Worm (Caenorhabditis elegans) whole organism, L1 larva: ENCODE results near the gene Y45F10B.59.
A peak's percentile ranks its signal among the peaks of the same experiment; 100 is the strongest.

Experiments
- F16B12.6 ChIP-seq: fragments of 150-350 bp; optimal IDR thresholded peaks from 2 replicates; lab custom pipeline; 2014; ENCODE audit warnings: missing biosample characterization, missing genetic modification characterization
- alr-1 ChIP-seq: fragments of 200-800 bp; sonication (Bioruptor generic); optimal IDR thresholded peaks from 2 replicates; lab custom pipeline; 2018; ENCODE audit warnings: borderline replicate concordance, mild to moderate bottlenecking, missing genetic modification characterization, missing compliant biosample characterization
- blmp-1 ChIP-seq: fragments of 150-350 bp; optimal IDR thresholded peaks from 2 replicates; lab custom pipeline; 2014; ENCODE audit warnings: missing biosample characterization, missing genetic modification characterization
- ceh-88 ChIP-seq: fragments of 200-800 bp; sonication (Bioruptor generic); IDR thresholded peaks from 2 replicates; pipeline ENCODE4 v1.3.6; 2022; ENCODE audit warnings: missing genetic modification characterization, missing compliant biosample characterization
- ceh-90 ChIP-seq: sonication (generic microtip); optimal IDR thresholded peaks from 2 replicates; lab custom pipeline; 2016; ENCODE audit warnings: missing genetic modification characterization, missing compliant biosample characterization
- ces-1 ChIP-seq: fragments of 150-350 bp; optimal IDR thresholded peaks from 2 replicates; lab custom pipeline; 2014; ENCODE audit warnings: missing biosample characterization, missing genetic modification reagents, missing genetic modification characterization
- dpl-1 ChIP-seq, 3 experiments: fragments of 150-350 bp in 2 of 3; sonication (generic microtip) in 1 of 3; optimal IDR thresholded peaks; 2 replicates each; lab custom pipeline; 2014 to 2017; ENCODE audit warnings: missing biosample characterization in 3 of 3, missing genetic modification characterization in 3 of 3, missing genetic modification reagents in 3 of 3
- efl-1 ChIP-seq, 4 experiments: fragments of 150-350 bp; optimal IDR thresholded peaks in 3 of 4; peaks in 1 of 4; 1 replicate in 1 of 4; 2 replicates in 3 of 4; lab custom pipeline; 2014; ENCODE audit warnings: missing biosample characterization in 2 of 4, missing genetic modification characterization in 2 of 4, missing genetic modification reagents in 2 of 4
- efl-3 ChIP-seq: fragments of 200-800 bp; sonication (Bioruptor generic); optimal IDR thresholded peaks from 2 replicates; lab custom pipeline; 2018; ENCODE audit warnings: mild to moderate bottlenecking, missing genetic modification characterization, missing compliant biosample characterization
- egl-13 ChIP-seq: sonication (generic microtip); optimal IDR thresholded peaks from 2 replicates; lab custom pipeline; 2016; ENCODE audit warnings: missing genotype, missing genetic modification reagents, missing genetic modification characterization, missing compliant biosample characterization
- elt-2 ChIP-seq: sonication (generic microtip); optimal IDR thresholded peaks from 2 replicates; lab custom pipeline; 2016; ENCODE audit warnings: missing genetic modification characterization, mild to moderate bottlenecking, inconsistent platforms, missing compliant biosample characterization, missing genetic modification reagents
- elt-3 ChIP-seq, 6 experiments: fragments of 150-350 bp in 1 of 6; sonication (generic microtip); optimal IDR thresholded peaks; 2 replicates each; lab custom pipeline; 2017 to 2018; ENCODE audit warnings: missing biosample characterization in 6 of 6, missing genetic modification characterization in 6 of 6, inconsistent platforms in 1 of 6
- fkh-10 ChIP-seq: sonication (generic microtip); optimal IDR thresholded peaks from 2 replicates; lab custom pipeline; 2017; ENCODE audit warnings: missing biosample characterization, missing genetic modification reagents, missing genetic modification characterization
- hlh-17 ChIP-seq: fragments of 200-800 bp; sonication (Bioruptor generic); optimal IDR thresholded peaks from 2 replicates; lab custom pipeline; 2018; ENCODE audit warnings: missing genetic modification characterization, mild to moderate bottlenecking, missing compliant biosample characterization, moderate library complexity, borderline replicate concordance
- hpl-2 ChIP-seq: fragments of 150-350 bp; optimal IDR thresholded peaks from 2 replicates; lab custom pipeline; 2014; ENCODE audit warnings: missing biosample characterization, missing genetic modification reagents, missing genetic modification characterization
- jun-1 ChIP-seq: fragments of 150-350 bp; optimal IDR thresholded peaks from 2 replicates; lab custom pipeline; 2014; ENCODE audit warnings: missing biosample characterization, missing genetic modification reagents, missing genetic modification characterization
- lin-13 ChIP-seq: fragments of 150-350 bp; optimal IDR thresholded peaks from 2 replicates; lab custom pipeline; 2014; ENCODE audit warnings: missing biosample characterization, missing genetic modification reagents, missing genetic modification characterization
- lin-14 ChIP-seq: fragments of 200-800 bp; sonication (Bioruptor generic); optimal IDR thresholded peaks from 2 replicates; lab custom pipeline; 2018; ENCODE audit warnings: mild to moderate bottlenecking, missing genetic modification characterization, moderate library complexity, missing compliant biosample characterization
- lin-35 ChIP-seq, 2 experiments: fragments of 150-350 bp; optimal IDR thresholded peaks; 2 replicates each; lab custom pipeline; 2014; ENCODE audit warnings: missing biosample characterization in 2 of 2, missing genetic modification characterization in 2 of 2, missing genetic modification reagents in 2 of 2
- lin-39 ChIP-seq: fragments of 150-350 bp; optimal IDR thresholded peaks from 2 replicates; lab custom pipeline; 2014; ENCODE audit warnings: missing biosample characterization, missing genetic modification reagents, missing genetic modification characterization
- lir-3 ChIP-seq: sonication (generic microtip); optimal IDR thresholded peaks from 2 replicates; lab custom pipeline; 2016; ENCODE audit warnings: mild to moderate bottlenecking, missing genetic modification characterization, moderate library complexity, missing compliant biosample characterization; ENCODE audit not compliant: poor library complexity
- mef-2 ChIP-seq: fragments of 150-350 bp; optimal IDR thresholded peaks from 2 replicates; lab custom pipeline; 2014; ENCODE audit warnings: missing biosample characterization, missing genetic modification characterization
- nhr-11 ChIP-seq: fragments of 150-350 bp; optimal IDR thresholded peaks from 2 replicates; lab custom pipeline; 2014; ENCODE audit warnings: missing biosample characterization, missing genetic modification characterization
- nhr-12 ChIP-seq: sonication (generic microtip); optimal IDR thresholded peaks from 2 replicates; lab custom pipeline; 2017; ENCODE audit warnings: missing biosample characterization, missing genetic modification characterization
- nhr-47 ChIP-seq: sonication (generic microtip); optimal IDR thresholded peaks from 2 replicates; lab custom pipeline; 2016; ENCODE audit warnings: mild to moderate bottlenecking, missing genetic modification characterization, moderate library complexity, missing compliant biosample characterization
- nhr-71 ChIP-seq: sonication (generic microtip); optimal IDR thresholded peaks from 2 replicates; lab custom pipeline; 2016; ENCODE audit warnings: mild to moderate bottlenecking, missing genetic modification characterization, moderate library complexity, missing compliant biosample characterization
- nhr-76 ChIP-seq: sonication (generic microtip); optimal IDR thresholded peaks from 2 replicates; lab custom pipeline; 2017; ENCODE audit warnings: missing biosample characterization, missing genetic modification characterization
- nhr-77 ChIP-seq: fragments of 150-350 bp; optimal IDR thresholded peaks from 2 replicates; lab custom pipeline; 2014; ENCODE audit warnings: missing biosample characterization, missing genetic modification characterization
- nhr-85 ChIP-seq: sonication (generic microtip); peaks from one replicate; lab custom pipeline; 2016; ENCODE audit warnings: missing genetic modification characterization, inconsistent platforms, missing compliant biosample characterization
- pqm-1 ChIP-seq: sonication (generic microtip); optimal IDR thresholded peaks from 3 replicates; lab custom pipeline; 2017; ENCODE audit warnings: missing biosample characterization, missing genetic modification characterization
- skn-1 ChIP-seq: fragments of 150-350 bp; optimal IDR thresholded peaks from 2 replicates; lab custom pipeline; 2014; ENCODE audit warnings: missing biosample characterization, missing genetic modification characterization
- snpc-4 ChIP-seq: fragments of 150-350 bp; optimal IDR thresholded peaks from 2 replicates; lab custom pipeline; 2014; ENCODE audit warnings: missing biosample characterization, missing genetic modification characterization
- tbx-2 ChIP-seq: sonication (generic microtip); optimal IDR thresholded peaks from 2 replicates; lab custom pipeline; 2016; ENCODE audit warnings: missing genetic modification characterization, missing compliant biosample characterization
- unc-130 ChIP-seq: fragments of 150-350 bp; optimal IDR thresholded peaks from 2 replicates; lab custom pipeline; 2017; ENCODE audit warnings: missing biosample characterization, missing genetic modification characterization, inconsistent platforms
- unc-62 ChIP-seq: fragments of 150-350 bp; optimal IDR thresholded peaks from 2 replicates; lab custom pipeline; 2014; ENCODE audit warnings: missing biosample characterization, missing genetic modification reagents, missing genetic modification characterization
- unc-98 ChIP-seq: fragments of 200-800 bp; sonication (Bioruptor generic); IDR thresholded peaks from 2 replicates; pipeline ENCODE4 v1.3.6; 2022; ENCODE audit warnings: missing genetic modification characterization, missing compliant biosample characterization
- xbp-1 ChIP-seq: sonication (generic microtip); optimal IDR thresholded peaks from 2 replicates; lab custom pipeline; 2016; ENCODE audit warnings: missing genetic modification characterization, missing compliant biosample characterization
- zag-1 ChIP-seq: fragments of 150-350 bp; optimal IDR thresholded peaks from 2 replicates; lab custom pipeline; 2014; ENCODE audit warnings: missing biosample characterization, missing genetic modification characterization
- zip-4 ChIP-seq: fragments of 200-800 bp; sonication (Bioruptor generic); optimal IDR thresholded peaks from 2 replicates; lab custom pipeline; 2018; ENCODE audit warnings: mild to moderate bottlenecking, missing genetic modification characterization, moderate library complexity, missing compliant biosample characterization
- ztf-11 ChIP-seq, 2 experiments: sonication (generic microtip); optimal IDR thresholded peaks; 2 replicates each; lab custom pipeline; 2016 to 2017; ENCODE audit warnings: missing genetic modification characterization in 2 of 2, missing biosample characterization in 1 of 2, missing compliant biosample characterization in 1 of 2

The Y45F10B.59 gene

DNA sequence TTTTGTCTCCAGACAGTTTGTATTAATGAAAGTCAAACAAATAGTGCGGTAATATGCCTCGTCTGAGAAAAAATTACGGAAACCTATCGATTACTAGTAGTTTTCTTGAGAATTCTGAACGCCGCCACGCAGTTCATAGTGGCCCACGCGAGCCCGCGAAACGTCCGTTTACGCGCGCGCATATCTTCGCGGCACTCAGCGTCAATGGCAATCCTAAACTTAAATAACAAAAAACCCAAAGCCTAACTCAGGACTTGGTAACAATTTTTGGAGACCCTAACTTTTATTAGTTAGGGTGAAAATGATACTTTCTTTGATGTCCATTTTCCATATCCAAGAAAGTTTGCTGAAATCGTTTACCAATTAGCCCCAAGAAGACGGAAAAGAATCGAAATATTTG is 991 bp upstream of the Y45F10B.59 start:
- TF ChIP-seq dpl-1 (GFP tag; optimal IDR thresholded peaks at IDR 0.05; lab: Kevin White, UChicago) (no peak), unc-98 (no peak), zag-1 (tag; lab: Kevin White, UChicago) (no peak), elt-3 (tag; optimal IDR thresholded peaks at IDR 0.05; lab: Kevin White, UChicago) (no peak), xbp-1 (tag; lab: Kevin White, UChicago) (no peak), zip-4 (no peak), lin-39 (tag; lab: Kevin White, UChicago) (no peak), lin-14 (GFP tag; lab: Kevin White, UChicago) (no peak), unc-130 (no peak), mef-2 (tag; lab: Kevin White, UChicago) (no peak), nhr-12 (tag; lab: Kevin White, UChicago) (no peak), egl-13 (no peak), hlh-17 (GFP tag; lab: Kevin White, UChicago) (no peak), pqm-1 (tag; lab: Kevin White, UChicago) (no peak), unc-62 (GFP tag; lab: Kevin White, UChicago) (no peak), F16B12.6 (tag; lab: Kevin White, UChicago) (no peak), efl-3 (GFP tag; lab: Kevin White, UChicago) (no peak), ztf-11 (tag; optimal IDR thresholded peaks at IDR 0.05; lab: Kevin White, UChicago) (no peak), hpl-2 (GFP tag; lab: Kevin White, UChicago) (no peak)
- TF ChIP-seq, all 84 proteins: peak for 0

DNA sequence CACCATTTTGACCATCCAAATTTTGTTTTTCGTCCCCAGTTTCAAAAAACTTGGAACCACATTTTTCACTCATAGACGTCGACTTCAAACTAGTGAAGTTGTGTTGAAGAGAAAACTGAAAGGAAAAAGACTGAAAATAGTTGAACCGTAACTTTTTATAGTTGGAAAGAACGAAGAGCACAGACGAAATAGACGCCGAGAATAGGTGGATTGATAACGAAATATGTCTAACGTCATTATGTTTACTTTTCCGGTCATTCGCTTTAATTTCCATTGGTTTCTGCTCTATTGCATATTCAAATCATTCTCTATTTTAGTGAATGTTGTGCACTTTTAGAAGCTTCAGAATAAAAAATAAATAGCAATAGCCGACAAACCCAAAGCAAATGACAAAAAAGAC is 7.3 kb downstream of the Y45F10B.59 start, which contains the start of gene C08F11.13:
TSS of gene C08F11.13 (minus strand) at position 138 of the 400 bp plus-strand sequence.
- TF ChIP-seq lin-35 (GFP tag; optimal IDR thresholded peaks at IDR 0.05; lab: Kevin White, UChicago) (peak in 1 of 2 experiments; percentile 20), skn-1 (no peak), nhr-85 (tag; lab: Kevin White, UChicago) (peak; percentile 14), elt-2 (tag; lab: Kevin White, UChicago) (peak; percentile 36), xbp-1 (tag; lab: Kevin White, UChicago) (no peak)
- TF ChIP-seq, all 84 proteins: peak for 3

DNA sequence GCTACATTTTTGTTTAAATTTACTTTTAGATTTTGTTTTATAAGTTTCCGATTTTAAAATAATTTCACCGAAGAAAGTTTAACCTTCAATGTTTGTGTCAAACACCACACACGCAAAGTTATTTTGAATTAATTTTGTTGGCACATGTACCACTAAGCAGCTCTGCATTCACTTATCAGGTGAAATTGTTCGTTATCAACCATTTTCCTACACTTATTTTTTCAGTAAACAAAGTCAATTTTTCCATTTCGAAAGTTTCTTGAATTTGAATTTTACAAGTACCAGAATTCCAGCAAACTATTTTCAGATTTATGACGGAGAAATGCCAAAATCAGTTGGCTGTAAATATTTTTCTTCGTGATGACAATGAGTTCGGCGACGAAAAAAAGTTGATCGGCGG is 16.8 kb downstream of the Y45F10B.59 start, which contains the start of gene C08F11.3:
TSS of gene C08F11.3 (plus strand) at position 301 of the 400 bp plus-strand sequence.
- TF ChIP-seq alr-1 (tag; lab: Kevin White, UChicago), result no peak
- TF ChIP-seq, all 84 proteins: peak for 0

DNA sequence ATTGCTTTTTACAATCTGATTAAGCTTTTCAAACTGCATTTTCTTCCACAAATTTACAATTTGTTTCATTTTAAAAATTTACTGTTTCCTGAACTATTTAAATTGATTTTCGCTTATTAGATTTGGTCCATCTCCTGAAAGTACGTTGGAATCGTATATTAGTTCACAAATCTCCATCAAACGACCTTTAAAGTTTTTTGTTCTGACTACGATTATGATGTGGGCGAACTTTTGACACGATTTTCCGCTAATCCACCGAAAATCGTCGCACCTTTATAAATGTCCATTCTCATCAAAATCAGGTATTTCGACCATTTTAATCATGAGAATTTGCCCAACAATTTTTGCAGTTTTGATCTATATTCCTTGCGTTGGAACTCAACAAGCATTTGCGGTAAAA is 21.1 kb downstream of the Y45F10B.59 start, which contains the start of gene C08F11.1:
TSS of gene C08F11.1 (plus strand) at position 301 of the 400 bp plus-strand sequence.
- TF ChIP-seq nhr-76 (no peak), nhr-11 (tag; lab: Kevin White, UChicago) (no peak), lir-3 (no peak), ceh-90 (no peak), fkh-10 (no peak), nhr-71 (tag; lab: Kevin White, UChicago) (no peak), ceh-88 (no peak), nhr-47 (tag; lab: Kevin White, UChicago) (no peak), efl-1 (optimal IDR thresholded peaks at IDR 0.05; lab: Kevin White, UChicago) (no peak), efl-1 (GFP tag; optimal IDR thresholded peaks at IDR 0.05 in 1 of 2; lab: Kevin White, UChicago) (no peak), tbx-2 (tag; lab: Kevin White, UChicago) (no peak), pqm-1 (tag; lab: Kevin White, UChicago) (no peak), jun-1 (tag; lab: Kevin White, UChicago) (no peak), xbp-1 (tag; lab: Kevin White, UChicago) (no peak), nhr-85 (tag; lab: Kevin White, UChicago) (no peak), ces-1 (GFP tag; lab: Kevin White, UChicago) (no peak), snpc-4 (tag; lab: Kevin White, UChicago) (no peak), nhr-77 (tag; lab: Kevin White, UChicago) (no peak), lin-13 (no peak), blmp-1 (tag; lab: Kevin White, UChicago) (no peak), dpl-1 (GFP tag; optimal IDR thresholded peaks at IDR 0.05; lab: Kevin White, UChicago) (no peak)
